Worm (Caenorhabditis elegans) whole organism, L3 larva: ENCODE measurements around the gene F26F12.2.

Source experiments
- fos-1 ChIP-seq: fragments of 150-350 bp; optimal IDR thresholded peaks from 2 replicates; lab custom pipeline; 2014; ENCODE audit warnings: missing biosample characterization, missing genetic modification characterization
- nhr-77 ChIP-seq: fragments of 150-350 bp; optimal IDR thresholded peaks from 2 replicates; lab custom pipeline; 2014; ENCODE audit warnings: missing biosample characterization, missing genetic modification characterization
- unc-39 ChIP-seq: sonication (generic microtip); optimal IDR thresholded peaks from 4 replicates; lab custom pipeline; 2017; ENCODE audit warnings: missing biosample characterization, missing genetic modification characterization
- zag-1 ChIP-seq: fragments of 150-350 bp; optimal IDR thresholded peaks from 2 replicates; lab custom pipeline; 2014; ENCODE audit warnings: missing biosample characterization, missing genetic modification characterization

DNA sequence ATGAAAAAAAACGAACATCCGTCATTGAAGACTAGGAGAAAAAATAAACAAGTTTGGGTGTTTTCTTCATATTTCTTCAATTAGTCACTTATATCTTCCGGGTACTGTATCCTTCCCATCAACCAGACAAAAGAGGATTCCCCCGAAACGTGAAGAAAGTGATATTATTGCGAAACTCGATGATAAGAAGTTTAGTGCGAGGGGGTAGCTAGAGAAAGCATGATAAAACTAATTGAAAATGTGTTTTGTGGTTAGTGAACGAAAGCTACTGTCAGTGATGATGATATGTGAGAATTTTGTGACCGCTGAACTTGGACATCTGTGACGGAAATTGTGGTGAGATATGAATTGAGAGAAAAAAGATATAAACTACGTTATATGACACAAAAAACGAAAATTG is 15.4 kb downstream of the F26F12.2 start:
- TF ChIP-seq nhr-77 (no peak), unc-39 (tag; lab: Kevin White, UChicago) (no peak), zag-1 (tag; lab: Kevin White, UChicago) (no peak), fos-1 (peak; percentile 46)
